Fruit fly (Drosophila melanogaster) whole organism, pupa: ENCODE measurements around the gene spz5.
A peak's percentile ranks its signal among the peaks of the same experiment; 100 is the strongest.

Source experiments
- CG10348 ChIP-seq: fragments of 200-800 bp; sonication (Bioruptor generic); IDR thresholded peaks from 2 replicates; pipeline ENCODE4 v1.3.6; 2022; ENCODE audit warnings: missing biosample characterization, missing genetic modification characterization
- CG13204 ChIP-seq: fragments of 200-800 bp; sonication (Bioruptor generic); optimal IDR thresholded peaks from 2 replicates; lab custom pipeline; 2018; ENCODE audit warnings: missing biosample characterization, mild to moderate bottlenecking, missing genetic modification characterization, moderate library complexity
- CG15710 ChIP-seq: fragments of 200-800 bp; sonication (Bioruptor generic); optimal IDR thresholded peaks from 2 replicates; lab custom pipeline; 2018; ENCODE audit warnings: missing biosample characterization, mild to moderate bottlenecking, missing genetic modification characterization, moderate library complexity
- CG17806 ChIP-seq: fragments of 200-800 bp; sonication (Bioruptor generic); optimal IDR thresholded peaks from 2 replicates; lab custom pipeline; 2018; ENCODE audit warnings: missing biosample characterization, mild to moderate bottlenecking, missing genetic modification characterization, moderate library complexity
- CG32121 ChIP-seq: fragments of 200-800 bp; sonication (Bioruptor generic); IDR thresholded peaks from 2 replicates; pipeline ENCODE4 v1.3.6; 2022; ENCODE audit warnings: missing biosample characterization, missing genetic modification characterization
- CG34367 ChIP-seq: fragments of 200-800 bp; sonication (Bioruptor generic); optimal IDR thresholded peaks from 2 replicates; lab custom pipeline; 2018; ENCODE audit warnings: missing biosample characterization, mild to moderate bottlenecking, missing genetic modification characterization
- CG8159 ChIP-seq: fragments of 200-800 bp; sonication (Bioruptor generic); optimal IDR thresholded peaks from 3 replicates; lab custom pipeline; 2018; ENCODE audit warnings: missing biosample characterization, mild to moderate bottlenecking, missing genetic modification characterization, moderate library complexity
- EcR ChIP-seq: fragments of 200-800 bp; sonication (Bioruptor generic); optimal IDR thresholded peaks from 3 replicates; lab custom pipeline; 2019; ENCODE audit warnings: missing biosample characterization, missing genetic modification characterization, mild to moderate bottlenecking, moderate library complexity, missing genetic modification reagents
- Ets98B ChIP-seq: fragments of 200-800 bp; sonication (Bioruptor generic); IDR thresholded peaks from 2 replicates; pipeline ENCODE4 v1.3.6; 2022; ENCODE audit warnings: missing biosample characterization, missing genetic modification characterization
- Pif1A ChIP-seq: fragments of 200-800 bp; sonication (Bioruptor generic); optimal IDR thresholded peaks from 3 replicates; lab custom pipeline; 2016; ENCODE audit warnings: missing biosample characterization, missing genetic modification characterization
- Snoo ChIP-seq: fragments of 200-800 bp; sonication (Bioruptor generic); optimal IDR thresholded peaks from 3 replicates; lab custom pipeline; 2017; ENCODE audit warnings: missing biosample characterization, mild to moderate bottlenecking, missing genetic modification characterization, inconsistent platforms

dm6 chr3L:2874031-2874430 lies 17.9 kb downstream of the spz5 start:
- TF ChIP-seq Ets98B (GFP tag; lab: Robert Waterston, UW): no peak
- TF ChIP-seq Snoo (tag; lab: Kevin White, UChicago): peak; percentile 13
- peak; percentile 9 for TF ChIP-seq CG15710
- TF ChIP-seq CG34367 (tag; lab: Kevin White, UChicago): no peak
- peak; percentile 77 for TF ChIP-seq EcR
- no peak for TF ChIP-seq Pif1A
- no peak for TF ChIP-seq CG32121 (GFP tag; lab: Robert Waterston, UW)
- no peak for TF ChIP-seq CG10348 (GFP tag; lab: Robert Waterston, UW)
- peak; percentile 40 for TF ChIP-seq CG13204 (GFP tag; lab: Kevin White, UChicago)
- TF ChIP-seq CG17806 (tag; lab: Kevin White, UChicago): no peak
- no peak for TF ChIP-seq CG8159 (tag; lab: Kevin White, UChicago)
